Fruit fly (Drosophila melanogaster): ENCODE measurements around the gene CG32269.
A peak's percentile ranks its signal among the peaks of the same experiment; 100 is the strongest.

Gene CG32269

dm6 chr3L:3197464-3197863 lies 11.3 kb downstream of the CG32269 start, which contains the start of gene CG14966 (continued):
- no peak for TF ChIP-seq CG9876 (GFP tag; optimal IDR thresholded peaks at IDR 0.05)
- TF ChIP-seq CG11085 (GFP tag; IDR thresholded peaks at IDR 0.05), result no peak
- TF ChIP-seq ash1 (GFP tag; optimal IDR thresholded peaks at IDR 0.05), result no peak
- no peak for TF ChIP-seq ac (GFP tag; optimal IDR thresholded peaks at IDR 0.05)
- TF ChIP-seq dati (GFP tag; IDR thresholded peaks at IDR 0.05), result no peak
- TF ChIP-seq CG5180 (GFP tag; optimal IDR thresholded peaks at IDR 0.05), result no peak
- no peak for TF ChIP-seq br (optimal IDR thresholded peaks at IDR 0.05)
- TF ChIP-seq z (GFP tag; IDR thresholded peaks at IDR 0.05), result no peak
- peak; percentile 80 for TF ChIP-seq zen2 (GFP tag; IDR thresholded peaks at IDR 0.05; ENCODE audit: partially characterized antibody)
- TF ChIP-seq CG13894 (tag; optimal IDR thresholded peaks at IDR 0.05), result peak; percentile 58
- TF ChIP-seq bigmax (GFP tag; optimal IDR thresholded peaks at IDR 0.05), result peak; percentile 8
- no peak for TF ChIP-seq CG17802 (tag; optimal IDR thresholded peaks at IDR 0.05)
- peak; percentile 62 for TF ChIP-seq MESR4 (GFP tag; optimal IDR thresholded peaks at IDR 0.05)
- TF ChIP-seq CG2116 (GFP tag; optimal IDR thresholded peaks at IDR 0.05), result peak; percentile 43
- TF ChIP-seq trem (tag; optimal IDR thresholded peaks at IDR 0.05), result peak; percentile 76
- TF ChIP-seq Sox100B (GFP tag; optimal IDR thresholded peaks at IDR 0.05), result no peak
- no peak for TF ChIP-seq sqz (GFP tag; optimal IDR thresholded peaks at IDR 0.05)
- no peak for TF ChIP-seq Hr3 (GFP tag; optimal IDR thresholded peaks at IDR 0.05)
- no peak for TF ChIP-seq tgo (GFP tag; IDR thresholded peaks at IDR 0.05)
- peak; percentile 0 for TF ChIP-seq Camta (GFP tag; optimal IDR thresholded peaks at IDR 0.05)
- no peak for TF ChIP-seq dmrt99B (tag; optimal IDR thresholded peaks at IDR 0.05)
- no peak for TF ChIP-seq HLHmδ (GFP tag; optimal IDR thresholded peaks at IDR 0.05)
- TF ChIP-seq trh (GFP tag; optimal IDR thresholded peaks at IDR 0.05), result no peak
- no peak for TF ChIP-seq CG7357 (GFP tag; IDR thresholded peaks at IDR 0.05)
- 0 out of 2 replicates have a peak, but pooled peaks have one; percentile 16 for TF ChIP-seq CG14441 (GFP tag; IDR thresholded peaks at IDR 0.05)
- TF ChIP-seq schlank (tag; optimal IDR thresholded peaks at IDR 0.05), result no peak
- no peak for TF ChIP-seq CG8359 (GFP tag; optimal IDR thresholded peaks at IDR 0.05; ENCODE audit: borderline replicate concordance)
- TF ChIP-seq CG1603 (tag; optimal IDR thresholded peaks at IDR 0.05), result peak; percentile 66
- TF ChIP-seq CG14860 (GFP tag; IDR thresholded peaks at IDR 0.05; ENCODE audit: partially characterized antibody), result peak; percentile 73
- no peak for TF ChIP-seq Spps (tag; optimal IDR thresholded peaks at IDR 0.05)
- TF ChIP-seq CG6683 (GFP tag; optimal IDR thresholded peaks at IDR 0.05), result no peak
- no peak for TF ChIP-seq klu (GFP tag; IDR thresholded peaks at IDR 0.05)
- no peak for TF ChIP-seq HHEX (GFP tag; optimal IDR thresholded peaks at IDR 0.05)
- peak; percentile 50 for TF ChIP-seq sug (tag; optimal IDR thresholded peaks at IDR 0.05)
- TF ChIP-seq Hsf (GFP tag; optimal IDR thresholded peaks at IDR 0.05), result peak; percentile 15
- peak; percentile 33 for TF ChIP-seq gem (tag; optimal IDR thresholded peaks at IDR 0.05)
- peak; percentile 13 for TF ChIP-seq CG10543 (GFP tag; optimal IDR thresholded peaks at IDR 0.05)
- TF ChIP-seq CHES-1-like (GFP tag; optimal IDR thresholded peaks at IDR 0.05), result peak; percentile 70
- TF ChIP-seq Ada2b (GFP tag; IDR thresholded peaks at IDR 0.05), result 0 out of 2 replicates have a peak, but pooled peaks have one; percentile 28
- TF ChIP-seq CG6689 (GFP tag; IDR thresholded peaks at IDR 0.05), result no peak
- no peak for TF ChIP-seq pnt (GFP tag; optimal IDR thresholded peaks at IDR 0.05)
- TF ChIP-seq ap (GFP tag; IDR thresholded peaks at IDR 0.05), result no peak
- TF ChIP-seq CG6791 (GFP tag; IDR thresholded peaks at IDR 0.05; ENCODE audit: partially characterized antibody), result peak; percentile 91
- TF ChIP-seq Med (GFP tag), result peak; percentile 89
- TF ChIP-seq ATbp (GFP tag; optimal IDR thresholded peaks at IDR 0.05), result no peak
- TF ChIP-seq lbe (GFP tag; optimal IDR thresholded peaks at IDR 0.05), result peak; percentile 17
- TF ChIP-seq vvl (GFP tag; IDR thresholded peaks at IDR 0.05), result peak; percentile 40; the same call in 1 of the 2 replicates
- TF ChIP-seq CG10274 (GFP tag; optimal IDR thresholded peaks at IDR 0.05), result no peak
- TF ChIP-seq CG11247 (GFP tag; IDR thresholded peaks at IDR 0.05), result no peak
- peak; percentile 39 for TF ChIP-seq tin (GFP tag; optimal IDR thresholded peaks at IDR 0.05)
- TF ChIP-seq zfh2 (GFP tag; optimal IDR thresholded peaks at IDR 0.05), result peak; percentile 22
